Worm (Caenorhabditis elegans): ENCODE data around the gene Y70C5A.3.

Y70C5A.3 gene

DNA sequence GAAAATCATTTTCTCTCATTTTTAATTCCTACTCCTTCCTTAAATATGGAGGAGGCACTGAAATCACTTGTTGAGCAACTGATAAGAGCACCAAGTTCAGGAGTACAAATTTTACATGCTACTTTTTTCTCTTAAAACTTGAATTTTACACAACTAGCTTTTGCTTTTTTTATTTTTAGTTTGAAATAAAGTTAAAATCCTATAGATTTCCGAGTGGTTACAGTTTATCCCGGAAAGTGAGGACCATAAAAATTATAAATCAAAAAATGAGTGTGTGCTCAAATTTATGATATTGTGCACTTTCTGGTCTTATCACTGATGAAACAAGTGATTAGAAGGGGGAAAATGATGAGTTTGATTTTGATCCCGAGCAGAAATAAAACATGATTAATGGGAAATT is 7.2 kb upstream of the Y70C5A.3 start, which contains the start of gene oac-53:
TSS of gene oac-53 (minus strand) at position 9 of the 400 bp plus-strand sequence.
- TF ChIP-seq mab-5 (tag; optimal IDR thresholded peaks at IDR 0.05) (no peak), ceh-39 (tag; optimal IDR thresholded peaks at IDR 0.05) (no peak), elt-3 (tag; optimal IDR thresholded peaks at IDR 0.05) (no peak), nhr-2 (tag; optimal IDR thresholded peaks at IDR 0.05) (no peak), nhr-12 (tag; optimal IDR thresholded peaks at IDR 0.05) (no peak), ceh-43 (GFP tag; optimal IDR thresholded peaks at IDR 0.05) (no peak), M03D4.4 (tag; optimal IDR thresholded peaks at IDR 0.05) (no peak), ham-2 (GFP tag; optimal IDR thresholded peaks at IDR 0.05) (no peak), ceh-83 (GFP tag; optimal IDR thresholded peaks at IDR 0.05) (no peak), nhr-237 (tag; optimal IDR thresholded peaks at IDR 0.05) (no peak), zip-8 (tag; optimal IDR thresholded peaks at IDR 0.05) (no peak), unc-120 (tag; optimal IDR thresholded peaks at IDR 0.05; ENCODE audit: poor library complexity, severe bottlenecking) (no peak), lin-13 (tag; optimal IDR thresholded peaks at IDR 0.05) (no peak), sem-2 (GFP tag; optimal IDR thresholded peaks at IDR 0.05) (no peak), ztf-11 (tag; optimal IDR thresholded peaks at IDR 0.05) (no peak), lsy-2 (tag; optimal IDR thresholded peaks at IDR 0.05) (no peak), flh-1 (GFP tag; optimal IDR thresholded peaks at IDR 0.05) (no peak), lin-32 (GFP tag; optimal IDR thresholded peaks at IDR 0.05) (no peak), nhr-28 (tag; optimal IDR thresholded peaks at IDR 0.05) (no peak), elt-1 (tag; optimal IDR thresholded peaks at IDR 0.05; ENCODE audit: borderline replicate concordance, insufficient read depth) (no peak)

ce11 chrV:16622754-16623261 is 2.1 kb upstream of the Y70C5A.3 start, which contains the start of gene Y70C5A.2:
TSS of gene Y70C5A.2 (minus strand) at chrV:16623211.
- no peak for TF ChIP-seq elt-3 (tag; optimal IDR thresholded peaks at IDR 0.05)
- TF ChIP-seq sem-2 (GFP tag; optimal IDR thresholded peaks at IDR 0.05) = no peak
- TF ChIP-seq nhr-28 (tag; optimal IDR thresholded peaks at IDR 0.05) = no peak
- TF ChIP-seq ces-1 (GFP tag; optimal IDR thresholded peaks at IDR 0.05) = no peak
- TF ChIP-seq pha-4 (tag; optimal IDR thresholded peaks at IDR 0.05) = no peak
- TF ChIP-seq drap-1 (GFP tag; optimal IDR thresholded peaks at IDR 0.05) = no peak
- TF ChIP-seq sptf-1 (tag; optimal IDR thresholded peaks at IDR 0.05) = no peak
- TF ChIP-seq ceh-43 (GFP tag; optimal IDR thresholded peaks at IDR 0.05) = no peak

ce11 chrV:16621894-16622293 is 1.2 kb upstream of the Y70C5A.3 start:
- TF ChIP-seq M03D4.4 (tag; optimal IDR thresholded peaks at IDR 0.05) = peak; percentile 66
- no peak for TF ChIP-seq lsy-2 (tag; optimal IDR thresholded peaks at IDR 0.05)
- TF ChIP-seq nhr-2 (tag; optimal IDR thresholded peaks at IDR 0.05) = no peak
- peak; percentile 14 for TF ChIP-seq mls-2 (tag; optimal IDR thresholded peaks at IDR 0.05)
- no peak for TF ChIP-seq bed-3 (GFP tag; optimal IDR thresholded peaks at IDR 0.05)
- TF ChIP-seq unc-62 (GFP tag; optimal IDR thresholded peaks at IDR 0.05) = no peak
- TF ChIP-seq drap-1 (GFP tag; optimal IDR thresholded peaks at IDR 0.05) = peak; percentile 47
- TF ChIP-seq hlh-1 (tag; optimal IDR thresholded peaks at IDR 0.05) = peak; percentile 3
- TF ChIP-seq elt-3 (tag; optimal IDR thresholded peaks at IDR 0.05) = no peak
- TF ChIP-seq sptf-1 (tag; optimal IDR thresholded peaks at IDR 0.05) = peak; percentile 75
- TF ChIP-seq sem-2 (GFP tag; optimal IDR thresholded peaks at IDR 0.05) = peak; percentile 36
- no peak for TF ChIP-seq nhr-12 (tag; optimal IDR thresholded peaks at IDR 0.05)
- TF ChIP-seq cnd-1 (tag; optimal IDR thresholded peaks at IDR 0.05) = peak; percentile 51
- TF ChIP-seq flh-1 (GFP tag; optimal IDR thresholded peaks at IDR 0.05) = peak; percentile 17

- TF ChIP-seq sptf-1 (tag; optimal IDR thresholded peaks at IDR 0.05) (no peak), tbx-8 (GFP tag; optimal IDR thresholded peaks at IDR 0.05) (no peak), zip-8 (tag; optimal IDR thresholded peaks at IDR 0.05) (no peak), ceh-83 (GFP tag; optimal IDR thresholded peaks at IDR 0.05) (no peak), mab-5 (tag; optimal IDR thresholded peaks at IDR 0.05) (no peak), ces-1 (GFP tag; optimal IDR thresholded peaks at IDR 0.05) (no peak), nhr-237 (tag; optimal IDR thresholded peaks at IDR 0.05) (no peak), bed-3 (GFP tag; optimal IDR thresholded peaks at IDR 0.05) (no peak), ceh-39 (tag; optimal IDR thresholded peaks at IDR 0.05) (no peak), cnd-1 (tag; optimal IDR thresholded peaks at IDR 0.05) (no peak), elt-3 (tag; optimal IDR thresholded peaks at IDR 0.05) (no peak), nhr-2 (tag; optimal IDR thresholded peaks at IDR 0.05) (no peak), ztf-11 (tag; optimal IDR thresholded peaks at IDR 0.05) (no peak)
Measured at ce11 chrV:16617462-16617861, 3.3 kb downstream of the Y70C5A.3 start, which contains the start of gene Y70C5A.4. TSS of gene Y70C5A.4 (plus strand) at chrV:16617762.
